Worm (Caenorhabditis elegans): ENCODE measurements around the gene cyp-33B1.

The cyp-33B1 gene

DNA sequence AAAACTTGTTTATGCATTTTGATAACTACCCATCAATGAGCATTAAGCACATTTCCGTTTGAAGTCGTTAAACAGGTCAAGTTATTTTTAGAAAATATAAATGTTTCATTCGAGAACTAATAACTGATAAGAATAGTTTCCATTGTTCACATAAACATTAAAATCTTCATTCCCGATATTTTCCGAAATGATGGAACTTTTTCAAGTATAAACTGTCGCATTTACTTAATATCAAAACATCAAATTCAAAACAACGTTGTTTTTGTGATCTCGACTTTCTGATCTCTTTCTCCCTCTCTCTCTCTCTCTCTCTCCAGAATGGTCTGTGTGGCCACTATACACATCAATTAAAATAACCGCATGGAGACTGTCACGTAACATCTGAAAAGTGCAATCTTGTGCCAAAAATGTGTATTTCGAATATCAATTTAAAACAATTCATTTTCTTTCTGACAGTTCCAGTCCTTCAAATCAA, 33.3 kb downstream of the cyp-33B1 start:
- TF ChIP-seq snu-23 (GFP tag; optimal IDR thresholded peaks at IDR 0.05) (peak; percentile 29), nhr-85 (tag) (peak; percentile 68), egl-13 (tag; optimal IDR thresholded peaks at IDR 0.05) (no peak), ama-1 (optimal IDR thresholded peaks at IDR 0.05) (peak; percentile 64), elt-2 (tag; optimal IDR thresholded peaks at IDR 0.05) (peak; percentile 21), ceh-82 (tag; optimal IDR thresholded peaks at IDR 0.05) (no peak), nhr-12 (tag; optimal IDR thresholded peaks at IDR 0.05) (no peak), nhr-19 (GFP tag; conservative IDR thresholded peaks at IDR 0.05) (peak; percentile 21), C16A3.4 (tag; optimal IDR thresholded peaks at IDR 0.05) (peak; percentile 31), ces-1 (GFP tag; optimal IDR thresholded peaks at IDR 0.05) (no peak), nhr-71 (tag; optimal IDR thresholded peaks at IDR 0.05) (peak; percentile 38), aha-1 (tag; optimal IDR thresholded peaks at IDR 0.05) (no peak), nhr-20 (tag; optimal IDR thresholded peaks at IDR 0.05) (peak; percentile 43), nhr-90 (tag; optimal IDR thresholded peaks at IDR 0.05; ENCODE audit: poor library complexity) (peak; percentile 15), nhr-47 (tag; optimal IDR thresholded peaks at IDR 0.05) (peak; percentile 19), F16B12.6 (tag; optimal IDR thresholded peaks at IDR 0.05) (no peak), mep-1 (tag; optimal IDR thresholded peaks at IDR 0.05) (peak; percentile 24), elt-3 (tag; optimal IDR thresholded peaks at IDR 0.05) (peak in 1 of 6 experiments; percentile 25), tbx-2 (tag; optimal IDR thresholded peaks at IDR 0.05) (peak; percentile 38), zip-4 (GFP tag; optimal IDR thresholded peaks at IDR 0.05) (no peak), nhr-84 (tag; optimal IDR thresholded peaks at IDR 0.05) (no peak), blmp-1 (tag; optimal IDR thresholded peaks at IDR 0.05) (peak; percentile 30), lin-13 (GFP tag; optimal IDR thresholded peaks at IDR 0.05) (peak; percentile 11), lin-35 (GFP tag; optimal IDR thresholded peaks at IDR 0.05) (peak in 1 of 2 experiments; percentile 28), sup-37 (GFP tag; optimal IDR thresholded peaks at IDR 0.05) (no peak), ztf-11 (tag; optimal IDR thresholded peaks at IDR 0.05) (no peak), irx-1 (tag; optimal IDR thresholded peaks at IDR 0.05) (no peak), hpl-2 (GFP tag; optimal IDR thresholded peaks at IDR 0.05) (no peak), lsy-2 (tag; optimal IDR thresholded peaks at IDR 0.05) (peak in 1 of 2 experiments; percentile 40), lin-14 (GFP tag; optimal IDR thresholded peaks at IDR 0.05) (peak; percentile 17), pag-3 (tag; optimal IDR thresholded peaks at IDR 0.05; ENCODE audit: borderline replicate concordance, insufficient read depth) (no peak)

ce11 chrV:9075827-9076226, 34.7 kb downstream of the cyp-33B1 start:
- TF ChIP-seq hlh-4 (tag; optimal IDR thresholded peaks at IDR 0.05) (no peak), zag-1 (tag; optimal IDR thresholded peaks at IDR 0.05) (no peak), nhr-19 (GFP tag; conservative IDR thresholded peaks at IDR 0.05) (peak; percentile 33; the same call in 1 of the 2 replicates), sox-4 (tag; optimal IDR thresholded peaks at IDR 0.05) (no peak), C04F5.9 (tag; optimal IDR thresholded peaks at IDR 0.05) (no peak), fkh-8 (tag; optimal IDR thresholded peaks at IDR 0.05) (peak; percentile 42), lin-13 (GFP tag; optimal IDR thresholded peaks at IDR 0.05) (peak; percentile 18), unc-30 (tag; optimal IDR thresholded peaks at IDR 0.05) (no peak), nhr-90 (tag; optimal IDR thresholded peaks at IDR 0.05; ENCODE audit: poor library complexity) (peak; percentile 38), vab-15 (tag; optimal IDR thresholded peaks at IDR 0.05) (no peak), lin-15B (tag; optimal IDR thresholded peaks at IDR 0.05) (no peak), lin-35 (GFP tag; optimal IDR thresholded peaks at IDR 0.05) (peak in 1 of 2 experiments; percentile 16), ceh-63 (GFP tag; optimal IDR thresholded peaks at IDR 0.05) (no peak), ztf-4 (tag; optimal IDR thresholded peaks at IDR 0.05) (no peak), zip-4 (GFP tag; optimal IDR thresholded peaks at IDR 0.05) (no peak), irx-1 (tag; optimal IDR thresholded peaks at IDR 0.05) (no peak), unc-86 (tag; optimal IDR thresholded peaks at IDR 0.05) (no peak), fkh-10 (GFP tag; optimal IDR thresholded peaks at IDR 0.05) (no peak), efl-1 (optimal IDR thresholded peaks at IDR 0.05) (no peak), efl-1 (GFP tag; optimal IDR thresholded peaks at IDR 0.05 in 1 of 2) (peak in 1 of 2 experiments; percentile 87), hlh-17 (GFP tag; optimal IDR thresholded peaks at IDR 0.05; ENCODE audit: borderline replicate concordance) (no peak), lir-3 (tag; optimal IDR thresholded peaks at IDR 0.05; ENCODE audit: poor library complexity) (no peak), unc-98 (GFP tag; IDR thresholded peaks at IDR 0.05) (no peak), grh-1 (GFP tag; IDR thresholded peaks at IDR 0.05) (no peak), pqm-1 (tag; optimal IDR thresholded peaks at IDR 0.05) (no peak), ama-1 (optimal IDR thresholded peaks at IDR 0.05) (no peak), unc-62 (GFP tag; optimal IDR thresholded peaks at IDR 0.05) (no peak), blmp-1 (tag; optimal IDR thresholded peaks at IDR 0.05) (no peak), ceh-8 (GFP tag; optimal IDR thresholded peaks at IDR 0.05) (no peak), nhr-84 (tag; optimal IDR thresholded peaks at IDR 0.05) (no peak)
